Worm (Caenorhabditis elegans) whole organism, early embryonic: Measurements from ENCODE around the gene T26C11.8.
A peak's percentile ranks its signal among the peaks of the same experiment; 100 is the strongest.

ENCODE experiments used
- B0310.2 ChIP-seq: sonication (generic microtip); optimal IDR thresholded peaks from 2 replicates; lab custom pipeline; 2016; ENCODE audit warnings: mild to moderate bottlenecking, missing genetic modification characterization, missing compliant biosample characterization
- ama-1 ChIP-seq: fragments of 150-350 bp; optimal IDR thresholded peaks from 2 replicates; lab custom pipeline; 2014
- flt-1 ChIP-seq: fragments of 200-800 bp; sonication (Bioruptor generic); IDR thresholded peaks from 2 replicates; pipeline ENCODE4 v1.3.6; 2022; ENCODE audit warnings: missing genetic modification characterization, missing compliant biosample characterization
- hnd-1 ChIP-seq: sonication (generic microtip); optimal IDR thresholded peaks from 2 replicates; lab custom pipeline; 2016; ENCODE audit warnings: missing genetic modification characterization, missing compliant biosample characterization
- pes-1 ChIP-seq: fragments of 200-800 bp; sonication (Bioruptor generic); IDR thresholded peaks from 2 replicates; pipeline ENCODE4 v1.3.6; 2022; ENCODE audit warnings: missing genetic modification reagents, missing genetic modification characterization, missing compliant biosample characterization
- scrt-1 ChIP-seq: fragments of 200-800 bp; sonication (Bioruptor generic); IDR thresholded peaks from 2 replicates; pipeline ENCODE4 v1.3.6; 2022; ENCODE audit warnings: missing genetic modification characterization, missing compliant biosample characterization
- tra-4 ChIP-seq: sonication (generic microtip); optimal IDR thresholded peaks from 2 replicates; lab custom pipeline; 2017; ENCODE audit warnings: missing genetic modification characterization, missing compliant biosample characterization

DNA sequence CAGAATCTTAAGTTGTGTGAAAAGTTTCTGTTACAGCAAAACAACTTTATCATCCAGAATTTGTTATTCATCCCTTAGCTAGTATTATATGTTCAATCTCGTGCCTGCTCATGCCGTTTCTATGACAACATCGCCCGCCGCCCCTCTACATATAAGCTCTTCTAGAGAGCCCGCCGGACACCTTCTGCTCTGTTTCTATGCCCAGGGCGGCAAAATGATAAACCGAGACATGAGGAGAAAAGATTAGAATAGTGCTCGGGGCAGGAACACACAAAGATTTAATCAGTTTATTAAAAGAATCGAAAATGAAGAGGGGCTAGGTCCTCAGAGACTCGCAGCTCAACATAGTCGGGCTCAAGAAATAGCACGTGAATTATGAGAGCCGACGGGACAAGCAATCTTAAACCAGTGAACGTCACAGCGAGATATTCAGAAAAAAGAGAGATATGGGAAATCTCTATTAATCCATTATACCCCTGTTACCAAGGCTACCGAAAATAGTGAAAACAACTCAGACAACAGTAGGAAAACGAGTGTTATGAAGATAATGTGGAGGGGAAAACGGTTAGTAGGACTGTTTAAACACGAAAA, 28.0 kb downstream of the T26C11.8 start:
- TF ChIP-seq hnd-1 (tag; lab: Kevin White, UChicago) (no peak), ama-1 (lab: Kevin White, UChicago) (no peak), scrt-1 (GFP tag; lab: Robert Waterston, UW) (no peak), pes-1 (0 out of 2 replicates have a peak, but pooled peaks have one; percentile 7), B0310.2 (tag; lab: Kevin White, UChicago) (no peak), flt-1 (GFP tag; lab: Robert Waterston, UW) (no peak), tra-4 (tag; lab: Kevin White, UChicago) (no peak)
